Worm (Caenorhabditis elegans): ENCODE measurements around the gene rev-3.

The rev-3 gene

ce11 chrIII:5748360-5748759, 42.1 kb downstream of the rev-3 start:
- TF ChIP-seq mef-2 (tag; optimal IDR thresholded peaks at IDR 0.05): no peak
- TF ChIP-seq elt-3 (tag; optimal IDR thresholded peaks at IDR 0.05): no peak
- no peak for TF ChIP-seq hpl-2 (GFP tag; optimal IDR thresholded peaks at IDR 0.05)
- TF ChIP-seq hlh-4 (tag; optimal IDR thresholded peaks at IDR 0.05): no peak
- no peak for TF ChIP-seq nhr-47 (tag; optimal IDR thresholded peaks at IDR 0.05)
- no peak for TF ChIP-seq nhr-12 (tag; optimal IDR thresholded peaks at IDR 0.05)
- TF ChIP-seq unc-62 (GFP tag; optimal IDR thresholded peaks at IDR 0.05): no peak
- TF ChIP-seq aly-2 (tag; optimal IDR thresholded peaks at IDR 0.05): no peak
- no peak for TF ChIP-seq blmp-1 (tag; optimal IDR thresholded peaks at IDR 0.05)
- no peak for TF ChIP-seq ceh-90 (tag; optimal IDR thresholded peaks at IDR 0.05)

- TF ChIP-seq swsn-7 (tag; optimal IDR thresholded peaks at IDR 0.05) (no peak), ces-1 (GFP tag; optimal IDR thresholded peaks at IDR 0.05) (no peak), hlh-17 (GFP tag; optimal IDR thresholded peaks at IDR 0.05; ENCODE audit: borderline replicate concordance) (no peak), sptf-1 (tag; optimal IDR thresholded peaks at IDR 0.05) (no peak), lin-15B (tag; optimal IDR thresholded peaks at IDR 0.05) (no peak), pqm-1 (tag; optimal IDR thresholded peaks at IDR 0.05) (no peak)
Observed at ce11 chrIII:5747185-5747584, 43.3 kb downstream of the rev-3 start, which contains the start of gene B0244.4. Gene B0244.4 (plus strand): TSS chrIII:5747485.

ce11 chrIII:5744579-5744978, 45.9 kb downstream of the rev-3 start, which contains the start of gene B0244.5:
Gene B0244.5 (plus strand): TSS chrIII:5744879.
- no peak for TF ChIP-seq hlh-17 (GFP tag; optimal IDR thresholded peaks at IDR 0.05; ENCODE audit: borderline replicate concordance)
- TF ChIP-seq nhr-85 (tag): no peak
- no peak for TF ChIP-seq F16B12.6 (tag; optimal IDR thresholded peaks at IDR 0.05)
- TF ChIP-seq mdl-1 (tag; optimal IDR thresholded peaks at IDR 0.05): no peak

- TF ChIP-seq fkh-8 (tag; optimal IDR thresholded peaks at IDR 0.05) (no peak), lsy-2 (tag; optimal IDR thresholded peaks at IDR 0.05) (no peak), snpc-4 (tag; optimal IDR thresholded peaks at IDR 0.05) (no peak), zip-4 (GFP tag; optimal IDR thresholded peaks at IDR 0.05) (no peak), ets-5 (GFP tag; IDR thresholded peaks at IDR 0.05) (no peak), nhr-19 (GFP tag; conservative IDR thresholded peaks at IDR 0.05) (no peak), nhr-28 (tag; optimal IDR thresholded peaks at IDR 0.05) (no peak), fos-1 (tag; optimal IDR thresholded peaks at IDR 0.05) (no peak), unc-98 (GFP tag; IDR thresholded peaks at IDR 0.05) (no peak), unc-62 (GFP tag; optimal IDR thresholded peaks at IDR 0.05) (no peak), ceh-90 (tag; optimal IDR thresholded peaks at IDR 0.05) (no peak), tlp-1 (tag; optimal IDR thresholded peaks at IDR 0.05) (no peak), ceh-63 (GFP tag; optimal IDR thresholded peaks at IDR 0.05) (no peak)
Observed at ce11 chrIII:5743084-5743483, 47.4 kb downstream of the rev-3 start, which contains the start of gene B0244.15. Gene B0244.15 (plus strand): TSS chrIII:5743384.

- TF ChIP-seq nhr-90 (tag; optimal IDR thresholded peaks at IDR 0.05; ENCODE audit: poor library complexity): no peak
- TF ChIP-seq efl-1 (optimal IDR thresholded peaks at IDR 0.05): no peak
- TF ChIP-seq efl-1 (GFP tag; optimal IDR thresholded peaks at IDR 0.05 in 1 of 2): peak in 1 of 2 experiments; percentile 15
- no peak for TF ChIP-seq snu-23 (GFP tag; optimal IDR thresholded peaks at IDR 0.05)
Observed at ce11 chrIII:5740666-5741065, 49.8 kb downstream of the rev-3 start, which contains the start of gene B0244.16. Gene B0244.16 (plus strand): TSS chrIII:5740966.

ce11 chrIII:5737708-5738107, 52.7 kb downstream of the rev-3 start, which contains the start of gene B0244.6:
Gene B0244.6 (plus strand): TSS chrIII:5738008.
- TF ChIP-seq irx-1 (tag; optimal IDR thresholded peaks at IDR 0.05): no peak
- TF ChIP-seq snu-23 (GFP tag; optimal IDR thresholded peaks at IDR 0.05): no peak
- no peak for TF ChIP-seq tbx-2 (tag; optimal IDR thresholded peaks at IDR 0.05)
- TF ChIP-seq mef-2 (tag; optimal IDR thresholded peaks at IDR 0.05): no peak
- no peak for TF ChIP-seq lir-3 (tag; optimal IDR thresholded peaks at IDR 0.05; ENCODE audit: poor library complexity)
- TF ChIP-seq C04F5.9 (tag; optimal IDR thresholded peaks at IDR 0.05): no peak
- no peak for TF ChIP-seq fkh-8 (tag; optimal IDR thresholded peaks at IDR 0.05)
- TF ChIP-seq jun-1 (tag; optimal IDR thresholded peaks at IDR 0.05): no peak
- TF ChIP-seq hlh-4 (tag; optimal IDR thresholded peaks at IDR 0.05): no peak
- no peak for TF ChIP-seq efl-3 (GFP tag; optimal IDR thresholded peaks at IDR 0.05)
- no peak for TF ChIP-seq mep-1 (tag; optimal IDR thresholded peaks at IDR 0.05)

All from whole organism, L1 larva.